Fruit fly (Drosophila melanogaster): ENCODE results near the gene Nep1.

Nep1 gene

dm6 chrX:6059135-6059824 is 31.7 kb upstream of the Nep1 start (continued):
- TF ChIP-seq CG9817 (tag; optimal IDR thresholded peaks at IDR 0.05) (no peak), CG10366 (GFP tag; IDR thresholded peaks at IDR 0.05) (peak; percentile 46), lilli (GFP tag; optimal IDR thresholded peaks at IDR 0.05) (no peak), disco-r (GFP tag; optimal IDR thresholded peaks at IDR 0.05) (no peak), bcd (GFP tag; optimal IDR thresholded peaks at IDR 0.05) (no peak), Mrtf (GFP tag; IDR thresholded peaks at IDR 0.05) (0 out of 3 replicates have a peak, but pooled peaks have one; percentile 13), pum (GFP tag; optimal IDR thresholded peaks at IDR 0.05) (peak; percentile 3), CG10979 (tag; optimal IDR thresholded peaks at IDR 0.05) (peak; percentile 36), ttk (GFP tag; IDR thresholded peaks at IDR 0.05) (peak; percentile 51), NK7.1 (GFP tag; optimal IDR thresholded peaks at IDR 0.05) (no peak), CG2712 (tag; optimal IDR thresholded peaks at IDR 0.05) (peak; percentile 2), Ets65A (GFP tag) (peak; percentile 43), CG4328 (GFP tag; optimal IDR thresholded peaks at IDR 0.05) (no peak), CG7357 (GFP tag; IDR thresholded peaks at IDR 0.05) (no peak), tna (GFP tag; IDR thresholded peaks at IDR 0.05; ENCODE audit: partially characterized antibody) (no peak), Max (GFP tag; optimal IDR thresholded peaks at IDR 0.05) (no peak), HLHmδ (GFP tag; optimal IDR thresholded peaks at IDR 0.05) (no peak), nau (GFP tag; optimal IDR thresholded peaks at IDR 0.05) (no peak), lmd (GFP tag; IDR thresholded peaks at IDR 0.05) (peak; percentile 45; the same call in 1 of the 2 replicates), Drgx (GFP tag; IDR thresholded peaks at IDR 0.05) (peak; percentile 65; the same call in 1 of the 2 replicates), Kr (GFP tag; optimal IDR thresholded peaks at IDR 0.05) (no peak), Antp (GFP tag; optimal IDR thresholded peaks at IDR 0.05) (peak; percentile 16), Dp (GFP tag; optimal IDR thresholded peaks at IDR 0.05) (no peak), Myb (GFP tag; optimal IDR thresholded peaks at IDR 0.05) (no peak), CG1647 (GFP tag; optimal IDR thresholded peaks at IDR 0.05) (no peak), gcm (GFP tag; optimal IDR thresholded peaks at IDR 0.05) (no peak), Dll (GFP tag; IDR thresholded peaks at IDR 0.05; ENCODE audit: partially characterized antibody) (no peak), CG2202 (tag; optimal IDR thresholded peaks at IDR 0.05) (no peak), BtbVII (GFP tag; optimal IDR thresholded peaks at IDR 0.05) (no peak), CG2199 (GFP tag; IDR thresholded peaks at IDR 0.05) (no peak), stc (GFP tag; IDR thresholded peaks at IDR 0.05) (peak; percentile 49; the same call in 1 of the 2 replicates), CG2678 (tag; optimal IDR thresholded peaks at IDR 0.05) (peak; percentile 32), knrl (GFP tag; IDR thresholded peaks at IDR 0.05; ENCODE audit: partially characterized antibody) (no peak), CG8388 (GFP tag; optimal IDR thresholded peaks at IDR 0.05) (peak; percentile 20), CG14860 (GFP tag; IDR thresholded peaks at IDR 0.05; ENCODE audit: partially characterized antibody) (no peak), CG31441 (GFP tag; IDR thresholded peaks at IDR 0.05) (peak; percentile 38; the same call in 1 of the 2 replicates), maf-S (GFP tag; optimal IDR thresholded peaks at IDR 0.05) (no peak), Asciz (GFP tag; optimal IDR thresholded peaks at IDR 0.05) (no peak), dati (GFP tag; IDR thresholded peaks at IDR 0.05) (no peak), CG12942 (GFP tag; optimal IDR thresholded peaks at IDR 0.05) (no peak), dimm (GFP tag; IDR thresholded peaks at IDR 0.05) (peak; percentile 42; the same call in 1 of the 2 replicates), CG12744 (GFP tag; optimal IDR thresholded peaks at IDR 0.05) (no peak), Gug (GFP tag; IDR thresholded peaks at IDR 0.05) (0 out of 4 replicates have a peak, but pooled peaks have one; percentile 1), CG17328 (GFP tag; IDR thresholded peaks at IDR 0.05) (peak; percentile 50), cato (GFP tag; optimal IDR thresholded peaks at IDR 0.05; ENCODE audit: borderline replicate concordance) (no peak), B-H1 (GFP tag; IDR thresholded peaks at IDR 0.05) (peak; percentile 16; the same call in 1 of the 3 replicates), unpg (GFP tag; optimal IDR thresholded peaks at IDR 0.05) (peak; percentile 1), dm (GFP tag; optimal IDR thresholded peaks at IDR 0.05) (no peak), CG8089 (GFP tag; optimal IDR thresholded peaks at IDR 0.05) (no peak), CG13894 (tag; optimal IDR thresholded peaks at IDR 0.05) (no peak)
